Worm (Caenorhabditis elegans) whole organism, L2 larva: Measurements from ENCODE around the gene twk-35.

Experiments
- alr-1 ChIP-seq: fragments of 150-350 bp; optimal IDR thresholded peaks from 2 replicates; lab custom pipeline; 2014; ENCODE audit warnings: missing biosample characterization, missing genetic modification characterization
- dmd-4 ChIP-seq: sonication (generic microtip); optimal IDR thresholded peaks from 2 replicates; lab custom pipeline; 2017; ENCODE audit warnings: missing biosample characterization, missing genetic modification characterization
- lsy-2 ChIP-seq, 2 experiments: fragments of 150-350 bp in 1 of 2; sonication (generic microtip) in 1 of 2; optimal IDR thresholded peaks; 2 replicates each; lab custom pipeline; 2014 to 2017; ENCODE audit warnings: missing biosample characterization in 2 of 2, missing genetic modification characterization in 2 of 2
- nhr-237 ChIP-seq: fragments of 150-350 bp; optimal IDR thresholded peaks from 2 replicates; lab custom pipeline; 2014; ENCODE audit warnings: missing biosample characterization, missing genetic modification characterization
- nhr-25 ChIP-seq: fragments of 150-350 bp; sonication (generic microtip); optimal IDR thresholded peaks from 3 replicates; lab custom pipeline; 2014; ENCODE audit warnings: missing biosample characterization, missing genetic modification characterization
- peb-1 ChIP-seq: fragments of 150-350 bp; optimal IDR thresholded peaks from 2 replicates; lab custom pipeline; 2014; ENCODE audit warnings: missing biosample characterization, missing genetic modification characterization
- unc-39 ChIP-seq: fragments of 150-350 bp; optimal IDR thresholded peaks from 2 replicates; lab custom pipeline; 2014; ENCODE audit warnings: missing biosample characterization, missing genetic modification characterization
- unc-62 ChIP-seq: fragments of 150-350 bp; optimal IDR thresholded peaks from 2 replicates; lab custom pipeline; 2014; ENCODE audit warnings: missing biosample characterization, missing genetic modification reagents, missing genetic modification characterization

ce11 chrV:20837765-20838164 lies 25.0 kb upstream of the twk-35 start, which contains the start of gene mrps-12:
- TF ChIP-seq unc-39 (tag; lab: Kevin White, UChicago) (no peak), peb-1 (tag; lab: Kevin White, UChicago) (no peak), nhr-25 (tag; lab: Kevin White, UChicago) (peak; percentile 4), unc-62 (GFP tag; lab: Kevin White, UChicago) (no peak), lsy-2 (tag; optimal IDR thresholded peaks at IDR 0.05; lab: Kevin White, UChicago) (peak in 1 of 2 experiments; percentile 42), dmd-4 (tag; lab: Kevin White, UChicago) (no peak), nhr-237 (no peak), alr-1 (tag; lab: Kevin White, UChicago) (no peak)
